Worm (Caenorhabditis elegans): ENCODE data around the gene srg-66.

DNA sequence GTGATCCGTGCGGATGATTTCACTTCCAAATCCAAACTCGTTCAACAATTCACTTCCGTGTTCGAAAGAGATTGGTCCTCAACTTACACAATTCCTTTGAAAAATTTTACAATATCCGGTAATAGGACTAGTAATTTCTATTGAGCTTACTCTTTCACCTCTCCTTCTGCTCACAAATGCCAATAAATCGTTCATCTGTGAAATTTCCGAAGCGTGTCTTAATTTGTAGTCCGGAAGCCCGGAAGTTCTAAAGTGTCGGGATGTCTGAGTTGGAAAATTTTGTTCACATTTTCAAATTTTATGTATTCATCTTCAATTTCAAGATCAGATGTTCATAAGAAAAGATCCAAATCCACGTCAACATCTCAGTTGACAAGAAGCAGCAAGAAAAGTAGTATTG is 11.2 kb upstream of the srg-66 start, which contains the start of gene T05C3.2:
- TF ChIP-seq madf-10 (tag; optimal IDR thresholded peaks at IDR 0.05) (no peak), dpl-1 (GFP tag; optimal IDR thresholded peaks at IDR 0.05) (no peak), Y95B8A.8 (GFP tag; IDR thresholded peaks at IDR 0.05) (no peak), madf-3 (GFP tag; IDR thresholded peaks at IDR 0.05) (no peak), egl-18 (GFP tag; IDR thresholded peaks at IDR 0.05) (no peak), ceh-58 (GFP tag; IDR thresholded peaks at IDR 0.05) (no peak)

Measured in whole organism, young adult.